Worm (Caenorhabditis elegans) whole organism, L1 larva: Measurements from ENCODE around the gene metl-18.

Source experiments
- nhr-11 ChIP-seq: fragments of 150-350 bp; optimal IDR thresholded peaks from 2 replicates; lab custom pipeline; 2014; ENCODE audit warnings: missing biosample characterization, missing genetic modification characterization
- nhr-237 ChIP-seq: fragments of 150-350 bp; optimal IDR thresholded peaks from 2 replicates; lab custom pipeline; 2014; ENCODE audit warnings: missing biosample characterization, missing genetic modification characterization
- unc-62 ChIP-seq: fragments of 150-350 bp; optimal IDR thresholded peaks from 2 replicates; lab custom pipeline; 2014; ENCODE audit warnings: missing biosample characterization, missing genetic modification reagents, missing genetic modification characterization
- vab-15 ChIP-seq: sonication (generic microtip); optimal IDR thresholded peaks from 2 replicates; lab custom pipeline; 2017; ENCODE audit warnings: missing genotype, mild to moderate bottlenecking, missing genetic modification characterization, missing compliant biosample characterization

- TF ChIP-seq unc-62 (GFP tag; lab: Kevin White, UChicago) = no peak
- TF ChIP-seq nhr-237 (tag; lab: Kevin White, UChicago) = no peak
- no peak for TF ChIP-seq nhr-11 (tag; lab: Kevin White, UChicago)
- no peak for TF ChIP-seq vab-15
These were observed 51.8 kb downstream of the metl-18 start for ce11 chrIII:3477375-3477774.
